Fruit fly (Drosophila melanogaster): ENCODE data around the gene Eig71Eg.

Gene Eig71Eg

dm6 chr3L:15697916-15698315 is 40.5 kb downstream of the Eig71Eg start:
- no peak for TF ChIP-seq usp (GFP tag; optimal IDR thresholded peaks at IDR 0.05)
- TF ChIP-seq EcR (GFP tag; optimal IDR thresholded peaks at IDR 0.05) = no peak
- no peak for TF ChIP-seq psq (optimal IDR thresholded peaks at IDR 0.05)

- TF ChIP-seq Dll (optimal IDR thresholded peaks at IDR 0.05) (peak; percentile 86), usp (GFP tag; optimal IDR thresholded peaks at IDR 0.05) (no peak)
Observed at dm6 chr3L:15699626-15700337, 42.4 kb downstream of the Eig71Eg start, which contains the start of gene comm2. comm2 (minus strand) TSS chr3L:15699850.

dm6 chr3L:15700338-15700966 is 43.0 kb downstream of the Eig71Eg start:
- TF ChIP-seq CG8478 (optimal IDR thresholded peaks at IDR 0.05) (no peak), psq (optimal IDR thresholded peaks at IDR 0.05) (no peak), pan (optimal IDR thresholded peaks at IDR 0.05) (no peak), EcR (GFP tag; optimal IDR thresholded peaks at IDR 0.05) (no peak), usp (GFP tag; optimal IDR thresholded peaks at IDR 0.05) (no peak), Dll (optimal IDR thresholded peaks at IDR 0.05) (no peak)

- TF ChIP-seq psq (optimal IDR thresholded peaks at IDR 0.05) (no peak), CG8478 (optimal IDR thresholded peaks at IDR 0.05) (no peak), EcR (GFP tag; optimal IDR thresholded peaks at IDR 0.05) (no peak), Dll (optimal IDR thresholded peaks at IDR 0.05) (no peak), pan (optimal IDR thresholded peaks at IDR 0.05) (no peak), usp (GFP tag; optimal IDR thresholded peaks at IDR 0.05) (no peak)
Observed at dm6 chr3L:15702191-15702590, 44.8 kb downstream of the Eig71Eg start.

- no peak for TF ChIP-seq CG8478 (optimal IDR thresholded peaks at IDR 0.05)
- TF ChIP-seq usp (GFP tag; optimal IDR thresholded peaks at IDR 0.05) = no peak
- TF ChIP-seq psq (optimal IDR thresholded peaks at IDR 0.05) = no peak
- TF ChIP-seq EcR (GFP tag; optimal IDR thresholded peaks at IDR 0.05) = peak in 1 of 2 experiments; percentile 28
- no peak for TF ChIP-seq pan (optimal IDR thresholded peaks at IDR 0.05)
- no peak for TF ChIP-seq Dll (optimal IDR thresholded peaks at IDR 0.05)
Observed at dm6 chr3L:15703330-15704119, 46.1 kb downstream of the Eig71Eg start.

dm6 chr3L:15704250-15704985 is 47.0 kb downstream of the Eig71Eg start:
- no peak for TF ChIP-seq usp (GFP tag; optimal IDR thresholded peaks at IDR 0.05)
- no peak for TF ChIP-seq Dll (optimal IDR thresholded peaks at IDR 0.05)
- peak; percentile 30 to 61 for TF ChIP-seq EcR (GFP tag; optimal IDR thresholded peaks at IDR 0.05)

dm6 chr3L:15706199-15706598 is 48.8 kb downstream of the Eig71Eg start:
- no peak for TF ChIP-seq pan (optimal IDR thresholded peaks at IDR 0.05)
- TF ChIP-seq CG8478 (optimal IDR thresholded peaks at IDR 0.05) = no peak
- TF ChIP-seq Dll (optimal IDR thresholded peaks at IDR 0.05) = no peak
- TF ChIP-seq psq (optimal IDR thresholded peaks at IDR 0.05) = no peak
- TF ChIP-seq EcR (GFP tag; optimal IDR thresholded peaks at IDR 0.05) = no peak
- TF ChIP-seq usp (GFP tag; optimal IDR thresholded peaks at IDR 0.05) = no peak

Data from whole organism.